Worm (Caenorhabditis elegans) whole organism, L4/young adult: ENCODE measurements around the gene K01A6.5.

Source experiments
- W03F9.2 ChIP-seq: fragments of 150-350 bp; optimal IDR thresholded peaks from 2 replicates; lab custom pipeline; 2014; ENCODE audit warnings: missing biosample characterization, missing genetic modification characterization
- dao-5 ChIP-seq: sonication (generic microtip); optimal IDR thresholded peaks from 2 replicates; lab custom pipeline; 2016; ENCODE audit warnings: missing genotype, missing genetic modification characterization, moderate library complexity, missing compliant biosample characterization
- him-1 ChIP-seq: sonication (generic microtip); optimal IDR thresholded peaks from 2 replicates; lab custom pipeline; 2016; ENCODE audit warnings: missing genotype, missing genetic modification reagents, missing genetic modification characterization, missing compliant biosample characterization

The K01A6.5 gene

DNA sequence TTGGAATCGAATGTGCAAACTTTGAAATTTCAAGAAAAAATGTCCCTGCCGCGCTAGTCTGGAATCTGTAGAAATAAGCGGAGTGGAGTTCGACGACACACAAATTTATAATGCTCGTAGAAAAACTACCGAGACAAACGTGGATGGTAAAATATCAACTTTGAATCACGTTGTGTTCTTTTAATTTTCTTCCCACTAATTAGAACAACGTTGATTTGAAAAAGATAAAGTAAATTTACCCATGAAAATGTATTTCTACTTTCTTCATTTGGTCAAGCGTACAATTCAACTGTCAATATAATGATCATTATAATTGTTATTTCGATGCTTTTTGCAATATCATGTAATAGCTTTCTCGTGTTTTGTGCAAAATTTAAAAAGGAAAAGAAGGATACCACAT lies at the start of gene K01A6.5:
Gene K01A6.5 (plus strand): TSS at position 301 of the 400 bp plus-strand sequence.
- TF ChIP-seq W03F9.2 (tag; lab: Kevin White, UChicago), result no peak
- TF ChIP-seq dao-5 (tag; lab: Kevin White, UChicago), result no peak
- TF ChIP-seq him-1, result no peak

DNA sequence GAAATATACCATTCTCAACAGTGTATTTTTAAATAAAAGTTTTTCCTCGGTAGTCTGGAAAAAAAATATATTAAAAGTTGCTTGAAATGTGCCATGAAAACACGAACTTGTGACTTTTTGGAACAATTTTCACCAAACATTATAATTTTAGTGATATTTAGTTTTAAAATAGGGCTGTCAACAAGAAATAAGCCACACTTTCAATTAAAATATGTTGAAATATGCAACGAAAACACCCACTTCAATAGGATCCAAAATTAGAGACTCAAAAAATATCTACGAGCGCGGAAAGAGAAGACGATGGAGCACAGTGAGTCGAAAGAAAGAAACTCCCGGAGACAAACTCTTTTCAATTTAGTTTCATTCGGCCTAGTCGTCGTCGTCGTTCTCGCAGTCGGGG lies 49.0 kb upstream of the K01A6.5 start, which contains the start of gene ZK792.12:
Gene ZK792.12 (plus strand): TSS at position 301 of the 400 bp plus-strand sequence.
- no peak for TF ChIP-seq dao-5 (tag; lab: Kevin White, UChicago)
- TF ChIP-seq W03F9.2 (tag; lab: Kevin White, UChicago), result no peak
- TF ChIP-seq him-1, result no peak

DNA sequence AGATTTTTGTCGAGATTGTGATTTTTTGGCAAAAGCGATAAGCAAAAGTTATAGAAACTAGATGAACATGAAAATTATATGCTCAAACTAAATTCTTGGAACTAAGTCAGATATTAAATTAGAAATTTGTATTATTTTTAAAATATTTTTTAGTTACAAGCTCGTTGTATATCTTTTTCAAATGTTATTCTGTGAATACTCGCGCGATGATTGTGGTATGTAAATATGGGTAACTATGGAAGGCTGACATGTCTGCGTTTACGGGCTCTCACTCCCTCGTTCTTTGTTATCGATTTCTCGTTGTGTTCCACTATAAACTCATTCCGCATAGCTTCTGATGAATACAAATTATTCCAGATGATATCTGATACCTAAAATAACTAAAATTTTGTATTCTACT lies 48.4 kb upstream of the K01A6.5 start, which contains the start of gene ZK792.7:
Gene ZK792.7 (plus strand): TSS at position 301 of the 400 bp plus-strand sequence.
- no peak for TF ChIP-seq W03F9.2 (tag; lab: Kevin White, UChicago)
- no peak for TF ChIP-seq dao-5 (tag; lab: Kevin White, UChicago)
- TF ChIP-seq him-1, result no peak

DNA sequence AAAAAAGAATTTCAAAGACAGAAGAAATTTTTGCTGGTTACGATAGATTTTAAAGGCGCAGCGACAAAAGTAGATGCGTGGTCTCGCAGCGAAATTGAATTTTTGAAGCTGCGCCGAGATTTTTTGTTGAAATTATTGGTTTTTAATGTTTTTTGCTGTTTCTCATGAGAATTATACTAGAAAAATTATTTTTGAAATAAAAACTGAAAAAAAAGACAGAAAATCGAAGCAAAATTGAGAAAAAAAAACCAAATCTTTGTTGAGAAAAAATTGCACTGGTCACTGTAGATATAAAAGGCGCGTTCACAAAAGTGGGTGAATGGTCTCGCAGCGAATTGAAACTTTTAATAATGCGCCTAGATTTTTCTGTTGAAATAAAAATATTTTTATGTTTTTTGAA lies 46.9 kb upstream of the K01A6.5 start:
- TF ChIP-seq W03F9.2 (tag; lab: Kevin White, UChicago), result peak; percentile 48
- no peak for TF ChIP-seq dao-5 (tag; lab: Kevin White, UChicago)
- TF ChIP-seq him-1, result no peak

DNA sequence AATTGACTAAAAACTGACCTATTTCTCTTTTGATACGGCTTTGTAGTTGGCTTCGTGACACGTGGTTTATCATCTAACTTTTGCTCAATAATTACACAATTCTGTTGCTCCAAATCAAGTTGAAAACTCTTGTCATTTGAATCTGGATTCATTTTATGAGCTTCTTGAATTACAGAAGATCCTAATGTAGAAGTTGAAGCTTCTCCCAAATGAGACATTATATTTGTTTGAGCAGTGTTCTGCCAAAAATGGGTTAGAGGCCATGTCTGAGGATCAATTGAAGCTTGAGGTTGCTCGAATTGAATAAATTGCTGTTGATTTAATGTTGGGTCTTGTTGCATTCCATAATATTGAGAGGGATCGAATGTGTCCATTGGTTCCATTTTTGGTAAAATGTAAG lies 45.0 kb upstream of the K01A6.5 start:
- TF ChIP-seq him-1, result no peak
- TF ChIP-seq dao-5 (tag; lab: Kevin White, UChicago), result no peak
- no peak for TF ChIP-seq W03F9.2 (tag; lab: Kevin White, UChicago)

DNA sequence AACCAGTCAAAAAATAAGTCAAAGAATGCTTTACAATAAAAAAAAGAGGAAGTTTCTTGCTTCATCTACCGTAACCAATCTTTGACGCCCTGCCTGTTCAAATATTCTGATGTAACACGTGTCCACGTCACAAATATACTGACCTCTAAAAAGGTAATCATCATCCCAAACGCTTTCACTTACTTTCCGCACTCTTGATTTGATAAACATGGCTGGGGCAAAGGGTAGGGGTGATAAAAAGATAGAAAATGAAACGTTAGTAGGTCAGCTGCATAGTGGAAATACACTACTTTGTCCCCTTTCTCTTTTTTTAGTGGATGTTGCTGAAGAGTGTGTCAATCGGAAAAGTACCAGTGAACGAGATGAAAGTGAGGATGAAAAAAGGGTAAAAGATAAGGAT lies 42.4 kb upstream of the K01A6.5 start:
- TF ChIP-seq dao-5 (tag; lab: Kevin White, UChicago) (no peak), him-1 (no peak), W03F9.2 (tag; lab: Kevin White, UChicago) (no peak)

DNA sequence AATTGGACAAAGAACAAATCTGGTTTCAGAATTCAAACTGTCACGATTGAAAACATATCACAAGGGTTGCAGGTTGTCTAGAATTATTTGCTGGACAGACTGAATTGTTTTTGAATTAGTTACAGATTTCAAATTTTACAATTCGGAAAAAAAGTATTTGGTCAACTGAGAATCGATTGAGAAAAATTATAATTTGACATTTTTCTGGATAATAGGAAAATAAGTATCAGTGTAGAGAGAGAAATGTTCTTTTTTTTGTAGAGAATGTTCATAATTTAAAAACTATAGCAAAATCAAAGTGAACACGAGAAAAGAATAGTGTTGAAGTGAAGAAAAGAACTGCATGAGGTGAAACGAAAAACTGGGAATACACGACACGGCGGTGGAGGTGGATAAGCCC lies 41.8 kb upstream of the K01A6.5 start, which contains the start of gene dpy-20:
Gene dpy-20 (minus strand): TSS at position 101 of the 400 bp plus-strand sequence.
- TF ChIP-seq dao-5 (tag; lab: Kevin White, UChicago) (no peak), him-1 (no peak), W03F9.2 (tag; lab: Kevin White, UChicago) (no peak)

DNA sequence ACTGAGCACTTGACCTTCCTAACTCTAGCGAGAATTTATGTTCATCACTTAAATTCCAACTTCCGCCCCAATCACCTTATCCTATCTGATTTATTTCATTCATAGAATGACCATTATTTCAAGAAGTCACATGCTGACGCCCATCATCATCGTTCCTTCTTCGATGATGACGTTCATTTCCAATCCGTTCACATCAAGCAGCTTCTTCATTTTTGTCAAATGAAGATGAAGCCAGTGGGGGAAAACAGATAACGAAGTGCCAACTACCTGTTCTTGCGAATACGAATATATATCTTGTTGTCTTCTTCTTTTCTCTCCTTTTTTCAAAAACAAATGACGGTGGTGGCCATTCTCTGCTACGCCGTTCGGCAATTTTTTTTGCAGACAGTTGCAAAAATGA lies 40.6 kb upstream of the K01A6.5 start:
- TF ChIP-seq him-1 (no peak), dao-5 (tag; lab: Kevin White, UChicago) (no peak), W03F9.2 (tag; lab: Kevin White, UChicago) (no peak)

DNA sequence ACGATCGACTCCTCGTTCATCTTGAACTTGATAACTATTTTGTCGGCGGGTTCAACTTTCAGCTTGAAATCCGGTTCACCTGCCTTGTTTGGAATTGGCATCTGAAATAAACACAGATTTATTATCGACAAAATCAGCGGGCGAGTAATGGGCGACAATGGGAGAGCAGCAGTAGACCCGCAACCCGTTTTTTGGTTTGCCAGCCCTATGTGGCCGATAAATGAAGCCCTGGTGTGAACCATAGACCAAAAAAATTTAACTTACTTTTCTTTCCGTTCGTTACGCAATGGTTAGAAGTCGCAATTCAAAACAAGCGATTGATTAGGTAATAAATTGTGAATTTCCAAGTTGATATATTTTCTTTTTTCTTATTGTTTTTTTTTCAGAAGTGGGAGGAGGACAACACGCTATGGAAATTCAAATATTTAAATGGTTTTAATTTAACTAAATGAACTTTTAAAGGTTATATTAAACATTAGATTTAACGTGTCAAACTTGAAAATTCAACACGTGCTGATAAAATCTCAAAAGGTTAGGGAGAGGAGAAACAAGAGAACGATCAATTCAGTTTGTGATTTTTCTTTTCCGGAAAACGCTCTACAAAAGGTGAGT lies 38.7 kb upstream of the K01A6.5 start, which contains the start of the genes T22B3.3 and alg-3:
Gene T22B3.3 (minus strand): TSS at position 101 of the 612 bp plus-strand sequence.
Gene alg-3 (plus strand): TSS at position 562 of the 612 bp plus-strand sequence.
- no peak for TF ChIP-seq dao-5 (tag; lab: Kevin White, UChicago)
- no peak for TF ChIP-seq him-1
- TF ChIP-seq W03F9.2 (tag; lab: Kevin White, UChicago), result no peak

DNA sequence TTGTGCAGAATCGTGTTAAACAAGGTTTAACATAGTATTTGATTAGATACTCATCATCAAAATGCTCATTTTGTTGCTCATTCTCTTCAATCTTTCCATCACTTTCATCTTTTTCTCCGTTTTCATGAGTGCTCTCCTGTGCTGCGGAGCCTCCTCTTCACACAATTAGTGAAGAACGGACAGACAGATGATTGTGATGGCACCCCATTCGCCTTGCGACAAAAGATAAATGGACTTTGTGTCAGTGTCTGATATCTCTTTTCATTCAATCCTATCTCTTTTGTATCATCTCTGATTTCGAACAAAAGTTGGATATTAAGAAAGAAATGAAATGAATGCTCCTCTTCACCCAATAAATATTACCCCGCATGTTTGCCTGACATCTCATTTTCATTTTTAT lies 32.2 kb upstream of the K01A6.5 start:
- TF ChIP-seq W03F9.2 (tag; lab: Kevin White, UChicago) (no peak), dao-5 (tag; lab: Kevin White, UChicago) (no peak), him-1 (no peak)

DNA sequence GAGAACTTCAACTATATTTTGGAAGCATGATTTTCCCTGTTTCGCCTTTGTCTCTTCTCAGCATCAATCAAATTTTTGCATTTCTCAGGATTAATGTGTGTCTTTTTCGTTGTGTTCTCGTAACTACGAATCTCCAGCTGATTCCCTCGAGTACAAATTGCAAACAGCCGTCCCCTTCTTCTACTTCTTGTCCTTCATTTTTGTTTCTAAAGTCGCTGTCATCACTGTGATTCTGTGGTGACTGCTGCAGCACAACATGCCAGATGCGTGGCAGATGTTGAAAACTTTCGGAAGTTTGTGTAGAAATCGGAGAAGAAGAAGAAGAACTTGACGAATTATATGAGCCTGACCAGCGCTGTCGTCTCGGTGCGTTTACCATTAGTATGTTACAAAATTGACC lies 29.2 kb upstream of the K01A6.5 start:
- TF ChIP-seq W03F9.2 (tag; lab: Kevin White, UChicago) (no peak), dao-5 (tag; lab: Kevin White, UChicago) (no peak), him-1 (no peak)

DNA sequence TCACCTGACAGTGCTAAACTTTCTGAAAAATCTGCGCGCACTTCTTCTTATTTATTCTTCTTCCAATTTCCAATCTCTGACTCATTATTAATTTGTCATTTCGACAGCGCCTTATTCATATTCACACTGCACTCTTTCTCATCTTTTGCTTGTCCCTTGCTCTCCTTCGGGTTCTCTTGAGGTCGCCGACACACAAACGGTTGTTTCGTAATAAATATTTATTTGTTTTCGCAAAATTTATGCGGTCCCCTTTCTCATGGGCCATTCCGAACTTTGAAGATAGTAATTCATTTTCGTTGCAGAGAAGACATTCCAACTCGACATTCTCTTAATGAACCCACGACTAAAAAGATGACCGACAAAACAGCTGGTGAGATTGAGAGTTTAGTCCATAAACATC lies 27.8 kb upstream of the K01A6.5 start, which contains the start of gene magi-1:
Gene magi-1 (plus strand): TSS at position 301 of the 400 bp plus-strand sequence.
- no peak for TF ChIP-seq W03F9.2 (tag; lab: Kevin White, UChicago)
- no peak for TF ChIP-seq him-1
- TF ChIP-seq dao-5 (tag; lab: Kevin White, UChicago), result no peak

DNA sequence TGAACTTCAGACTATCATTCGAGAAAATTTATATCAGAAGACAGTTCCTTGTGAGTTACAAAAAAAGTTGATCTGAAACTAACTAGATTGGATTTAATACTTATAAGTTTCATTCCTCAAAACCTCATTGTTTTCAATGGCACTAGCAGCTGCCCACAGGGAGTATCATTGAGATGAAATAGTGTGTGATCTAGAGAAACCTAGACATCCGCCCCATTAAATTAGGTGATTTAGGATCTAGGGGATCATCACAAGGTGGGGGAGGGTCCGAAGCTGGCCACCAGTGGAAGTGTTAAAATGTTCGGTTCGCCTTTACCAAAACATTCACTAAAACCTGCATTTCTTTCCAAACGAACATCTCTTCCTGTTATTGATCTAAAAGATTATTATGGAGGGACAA lies 26.1 kb upstream of the K01A6.5 start:
- TF ChIP-seq W03F9.2 (tag; lab: Kevin White, UChicago), result no peak
- no peak for TF ChIP-seq him-1
- TF ChIP-seq dao-5 (tag; lab: Kevin White, UChicago), result no peak

DNA sequence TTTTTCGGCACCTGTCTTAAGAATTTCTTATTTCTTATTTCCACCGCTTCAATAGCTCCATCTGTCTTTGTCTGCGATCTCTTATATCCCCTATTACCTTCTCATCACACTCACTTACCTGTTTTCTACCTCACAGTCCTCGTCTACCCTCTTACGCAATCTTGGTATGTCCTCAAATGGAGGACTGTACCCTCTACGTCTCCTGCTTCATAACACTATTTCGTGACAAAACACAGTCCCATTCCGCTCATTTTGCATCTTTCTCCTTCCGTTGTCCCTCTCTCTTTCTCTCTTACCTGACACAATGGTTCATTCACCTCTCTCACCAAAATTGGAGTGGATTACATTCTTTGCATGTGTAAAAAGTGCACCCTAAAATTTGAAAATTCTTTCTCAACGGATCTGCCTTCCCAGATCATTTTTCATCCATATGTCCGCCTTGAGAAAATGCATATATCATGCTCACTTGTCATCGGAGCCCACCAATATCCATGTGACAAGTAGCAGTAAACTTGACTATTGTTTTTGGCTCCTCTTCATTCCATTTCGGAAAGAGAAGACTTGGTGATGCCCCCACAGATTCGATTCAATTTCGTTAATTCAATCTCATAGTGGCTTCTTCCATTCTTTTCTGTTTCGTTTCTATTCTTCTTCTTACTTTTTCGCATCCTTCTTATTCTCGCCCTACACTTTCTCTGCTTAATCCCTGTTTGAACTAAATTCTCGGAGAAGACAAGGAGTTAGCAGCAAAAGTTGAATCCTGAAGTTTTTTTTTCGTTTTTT lies 25.2 kb upstream of the K01A6.5 start:
- TF ChIP-seq W03F9.2 (tag; lab: Kevin White, UChicago) (no peak), dao-5 (tag; lab: Kevin White, UChicago) (no peak), him-1 (no peak)
